Fruit fly (Drosophila melanogaster): ENCODE data around the gene Ptp36E.

The Ptp36E gene

DNA sequence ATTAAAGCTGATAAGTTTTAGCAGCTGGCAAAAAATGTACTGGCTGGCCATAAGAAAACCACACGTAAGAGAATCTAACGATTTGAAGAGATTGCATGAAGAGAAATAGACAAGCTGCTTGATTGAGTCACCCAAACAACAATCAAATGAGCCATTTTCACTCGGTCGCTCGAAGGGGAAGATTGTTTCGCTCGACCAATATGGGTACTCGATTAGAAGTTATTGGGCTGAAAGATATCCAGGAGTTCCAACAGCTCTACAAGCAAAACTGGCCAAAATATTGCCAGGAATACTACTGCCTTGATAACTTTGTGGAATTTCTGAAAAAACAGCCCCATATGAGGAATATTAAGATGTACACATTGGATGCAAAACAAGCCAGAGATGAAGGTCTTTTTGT, 28.9 kb downstream of the Ptp36E start, which contains the start of gene CG5783:
Gene CG5783, plus strand, starts transcription at position 167 of the 400 bp plus-strand sequence.
- TF ChIP-seq CG8119 (GFP tag; IDR thresholded peaks at IDR 0.05) (no peak), CG8632 (GFP tag; optimal IDR thresholded peaks at IDR 0.05) (no peak), salr (GFP tag; optimal IDR thresholded peaks at IDR 0.05) (no peak), Hr4 (GFP tag; optimal IDR thresholded peaks at IDR 0.05) (no peak), CG6808 (GFP tag; optimal IDR thresholded peaks at IDR 0.05) (no peak), Met (GFP tag; optimal IDR thresholded peaks at IDR 0.05) (no peak), CG11294 (GFP tag; IDR thresholded peaks at IDR 0.05) (no peak), net (GFP tag; optimal IDR thresholded peaks at IDR 0.05) (no peak), fd59A (GFP tag; optimal IDR thresholded peaks at IDR 0.05) (no peak), Ets21C (GFP tag; optimal IDR thresholded peaks at IDR 0.05) (no peak), Sox14 (GFP tag; optimal IDR thresholded peaks at IDR 0.05) (no peak)

DNA sequence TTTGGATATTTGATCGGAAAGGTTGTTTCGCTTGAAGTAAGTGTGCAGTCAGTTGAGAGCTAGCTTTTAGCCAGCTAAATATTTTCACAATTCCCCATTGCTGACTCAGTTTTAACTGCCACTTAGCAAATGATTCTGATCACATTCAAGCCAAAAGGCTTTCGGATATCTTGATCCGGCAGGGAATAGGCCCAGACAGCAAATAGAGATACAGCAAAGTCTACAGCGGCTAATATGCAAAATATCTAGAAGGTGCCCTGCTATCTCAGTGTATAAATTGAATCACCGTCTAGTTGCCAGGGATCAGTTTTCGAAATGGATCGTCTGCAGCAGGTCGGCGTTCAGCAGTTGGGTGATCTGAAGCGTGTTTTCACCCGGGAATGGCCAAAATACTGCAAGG, 30.3 kb downstream of the Ptp36E start, which contains the start of gene CG15155:
Gene CG15155, plus strand, starts transcription at position 301 of the 400 bp plus-strand sequence.
- TF ChIP-seq CG6792 (GFP tag; optimal IDR thresholded peaks at IDR 0.05) (no peak), eg (GFP tag; IDR thresholded peaks at IDR 0.05) (no peak), acj6 (GFP tag; optimal IDR thresholded peaks at IDR 0.05) (no peak), topi (GFP tag; optimal IDR thresholded peaks at IDR 0.05) (no peak), CG7368 (GFP tag; optimal IDR thresholded peaks at IDR 0.05) (no peak), CG16779 (tag; optimal IDR thresholded peaks at IDR 0.05) (no peak), net (GFP tag; optimal IDR thresholded peaks at IDR 0.05) (no peak)

- TF ChIP-seq fkh (GFP tag; optimal IDR thresholded peaks at IDR 0.05) (peak; percentile 54), CG10631 (GFP tag; optimal IDR thresholded peaks at IDR 0.05) (peak; percentile 21), topi (GFP tag; optimal IDR thresholded peaks at IDR 0.05) (peak; percentile 37), cyc (GFP tag; optimal IDR thresholded peaks at IDR 0.05) (peak; percentile 42), Hr39 (GFP tag; optimal IDR thresholded peaks at IDR 0.05) (peak; percentile 1), OdsH (GFP tag; optimal IDR thresholded peaks at IDR 0.05) (peak; percentile 44), CG32006 (GFP tag; optimal IDR thresholded peaks at IDR 0.05) (no peak), CG31627 (GFP tag; optimal IDR thresholded peaks at IDR 0.05) (no peak), esn (GFP tag; optimal IDR thresholded peaks at IDR 0.05) (peak; percentile 18)
These were observed 31.7 kb downstream of the Ptp36E start, which contains the start of gene CG17681 for dm6 chr2L:18153068-18153467. Gene CG17681, plus strand, starts transcription at chr2L:18153123.

dm6 chr2L:18152172-18152639, 32.6 kb downstream of the Ptp36E start, which contains the start of gene Socs36E:
Gene Socs36E, minus strand, starts transcription at chr2L:18152417.
- TF ChIP-seq salr (GFP tag; optimal IDR thresholded peaks at IDR 0.05) = peak in 1 of 2 experiments; percentile 30
- TF ChIP-seq CG6276 (GFP tag; optimal IDR thresholded peaks at IDR 0.05) = no peak
- TF ChIP-seq lz (GFP tag; optimal IDR thresholded peaks at IDR 0.05) = no peak
- TF ChIP-seq Hr39 (GFP tag; optimal IDR thresholded peaks at IDR 0.05) = no peak
- TF ChIP-seq CG6808 (GFP tag; optimal IDR thresholded peaks at IDR 0.05) = peak; percentile 43
- TF ChIP-seq fkh (GFP tag; optimal IDR thresholded peaks at IDR 0.05) = no peak
- TF ChIP-seq CG1621 (tag; optimal IDR thresholded peaks at IDR 0.05) = peak; percentile 100
- TF ChIP-seq CG7368 (GFP tag; optimal IDR thresholded peaks at IDR 0.05) = no peak
- TF ChIP-seq CG15336 (GFP tag; IDR thresholded peaks at IDR 0.05) = peak; percentile 28; the same call in 1 of the 2 replicates
- TF ChIP-seq Eip78C (GFP tag) = no peak
- TF ChIP-seq vri (GFP tag; optimal IDR thresholded peaks at IDR 0.05) = peak; percentile 51
- TF ChIP-seq Sox102F (GFP tag; optimal IDR thresholded peaks at IDR 0.05) = no peak
- peak; percentile 56 for TF ChIP-seq CG3919 (GFP tag; optimal IDR thresholded peaks at IDR 0.05)
- no peak for TF ChIP-seq CG10631 (GFP tag; optimal IDR thresholded peaks at IDR 0.05)
- no peak for TF ChIP-seq Blimp-1 (GFP tag; optimal IDR thresholded peaks at IDR 0.05)
- TF ChIP-seq CG8119 (GFP tag; IDR thresholded peaks at IDR 0.05) = no peak; the same call in 2 of the 3 replicates
- TF ChIP-seq Eip93F (GFP tag; optimal IDR thresholded peaks at IDR 0.05) = no peak
- no peak for TF ChIP-seq CG8632 (GFP tag; optimal IDR thresholded peaks at IDR 0.05)
- TF ChIP-seq dsx (GFP tag; optimal IDR thresholded peaks at IDR 0.05; ENCODE audit: poor library complexity, severe bottlenecking) = peak; percentile 32
- no peak for TF ChIP-seq dac (GFP tag; optimal IDR thresholded peaks at IDR 0.05)
- peak; percentile 23; the same call in 1 of the 2 replicates for TF ChIP-seq CG11294 (GFP tag; IDR thresholded peaks at IDR 0.05)
- TF ChIP-seq CG6163 (GFP tag; IDR thresholded peaks at IDR 0.05) = no peak
- TF ChIP-seq CG6854 (GFP tag; optimal IDR thresholded peaks at IDR 0.05) = no peak
- no peak for TF ChIP-seq topi (GFP tag; optimal IDR thresholded peaks at IDR 0.05)
- TF ChIP-seq Eip75B (GFP tag; optimal IDR thresholded peaks at IDR 0.05) = peak; percentile 72
- TF ChIP-seq fd85E (GFP tag; optimal IDR thresholded peaks at IDR 0.05) = no peak
- TF ChIP-seq CG3032 (tag; optimal IDR thresholded peaks at IDR 0.05) = no peak
- TF ChIP-seq Sox14 (GFP tag; optimal IDR thresholded peaks at IDR 0.05) = peak; percentile 28
- no peak for TF ChIP-seq achi (GFP tag; optimal IDR thresholded peaks at IDR 0.05)
- TF ChIP-seq CG9139 (GFP tag; optimal IDR thresholded peaks at IDR 0.05) = no peak
